Fruit fly (Drosophila melanogaster): ENCODE results near the gene CBP.
A peak's percentile ranks its signal among the peaks of the same experiment; 100 is the strongest.

Gene CBP

DNA sequence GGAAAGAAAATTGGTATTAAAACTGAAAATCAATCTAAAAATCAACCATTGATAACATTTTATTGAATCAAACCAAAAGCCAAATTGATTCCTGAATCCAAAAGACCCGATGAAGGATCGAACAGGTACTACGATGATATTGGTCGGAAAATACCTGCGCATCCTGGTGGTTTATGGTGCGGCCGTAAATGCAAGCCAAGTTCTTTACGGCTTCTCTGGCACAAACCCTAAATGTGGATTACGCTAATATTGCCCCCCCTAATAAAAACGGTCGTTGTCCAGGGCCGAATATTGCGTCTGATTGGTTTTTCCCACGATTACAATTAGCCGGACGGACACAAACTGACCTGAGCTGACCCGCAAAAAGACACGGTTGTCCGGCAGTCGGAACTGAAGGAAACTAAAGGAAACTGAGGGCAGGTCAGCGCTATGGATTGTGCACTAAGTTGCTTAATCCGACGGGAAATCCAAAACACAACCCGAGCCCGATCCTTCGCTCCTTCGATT lies 40.4 kb upstream of the CBP start:
- TF ChIP-seq br (GFP tag; optimal IDR thresholded peaks at IDR 0.05) (no peak), fru (GFP tag; optimal IDR thresholded peaks at IDR 0.05) (no peak), brk (GFP tag; optimal IDR thresholded peaks at IDR 0.05) (no peak), sage (GFP tag; optimal IDR thresholded peaks at IDR 0.05) (no peak), usp (GFP tag; optimal IDR thresholded peaks at IDR 0.05) (no peak), dl (GFP tag; optimal IDR thresholded peaks at IDR 0.05; ENCODE audit: insufficient read depth in 1 of 2, partially characterized antibody in 2 of 2) (no peak), pan (optimal IDR thresholded peaks at IDR 0.05) (no peak), lola (GFP tag; optimal IDR thresholded peaks at IDR 0.05) (no peak), h (GFP tag; optimal IDR thresholded peaks at IDR 0.05) (no peak), dsf (GFP tag; optimal IDR thresholded peaks at IDR 0.05; ENCODE audit: borderline replicate concordance) (no peak), Mio (GFP tag; optimal IDR thresholded peaks at IDR 0.05) (no peak), HLH106 (tag; optimal IDR thresholded peaks at IDR 0.05) (no peak), GATAd (GFP tag; optimal IDR thresholded peaks at IDR 0.05) (no peak), Dif (GFP tag; optimal IDR thresholded peaks at IDR 0.05; ENCODE audit: partially characterized antibody) (no peak), Hr78 (GFP tag; optimal IDR thresholded peaks at IDR 0.05) (no peak), ey (GFP tag; optimal IDR thresholded peaks at IDR 0.05) (no peak), Sp1 (GFP tag; optimal IDR thresholded peaks at IDR 0.05) (no peak), CG32264 (GFP tag; optimal IDR thresholded peaks at IDR 0.05) (no peak), Dfd (GFP tag; optimal IDR thresholded peaks at IDR 0.05) (no peak), CrebA (GFP tag; optimal IDR thresholded peaks at IDR 0.05; ENCODE audit: borderline replicate concordance) (no peak)

DNA sequence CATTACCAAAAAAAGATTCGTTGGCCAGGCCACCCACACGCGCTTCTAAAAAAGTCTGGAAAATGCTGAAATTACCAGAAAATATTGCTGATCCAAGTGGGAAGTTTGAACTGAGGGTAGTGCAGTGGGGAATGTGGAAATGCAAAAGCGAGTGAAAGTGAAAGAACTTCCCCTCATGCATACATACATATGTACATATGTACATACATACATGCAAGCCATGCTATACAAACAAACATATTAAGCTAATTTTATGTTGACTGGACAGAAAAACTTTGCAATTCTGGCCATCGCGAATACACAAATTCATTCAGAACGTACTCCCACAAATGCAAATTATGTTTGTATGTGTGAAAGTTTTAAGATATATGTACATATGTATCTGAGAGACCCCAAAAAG lies 38.8 kb upstream of the CBP start:
- TF ChIP-seq foxo (GFP tag; optimal IDR thresholded peaks at IDR 0.05) (no peak), rgr (GFP tag; optimal IDR thresholded peaks at IDR 0.05) (no peak), ey (GFP tag; optimal IDR thresholded peaks at IDR 0.05) (no peak), Vsx2 (GFP tag; optimal IDR thresholded peaks at IDR 0.05; ENCODE audit: partially characterized antibody) (no peak), dl (GFP tag; optimal IDR thresholded peaks at IDR 0.05; ENCODE audit: insufficient read depth in 1 of 2, partially characterized antibody in 2 of 2) (no peak), fru (GFP tag; optimal IDR thresholded peaks at IDR 0.05) (no peak)

dm6 chrX:7299399-7300355 lies 37.5 kb upstream of the CBP start:
- TF ChIP-seq CrebA (GFP tag; optimal IDR thresholded peaks at IDR 0.05; ENCODE audit: borderline replicate concordance) (peak; percentile 60), Myc (optimal IDR thresholded peaks at IDR 0.05) (no peak), Jra (GFP tag; optimal IDR thresholded peaks at IDR 0.05) (peak; percentile 36), tai (GFP tag; optimal IDR thresholded peaks at IDR 0.05) (no peak), GATAd (GFP tag; optimal IDR thresholded peaks at IDR 0.05) (no peak), lola (GFP tag; optimal IDR thresholded peaks at IDR 0.05) (no peak), Hr83 (GFP tag; optimal IDR thresholded peaks at IDR 0.05; ENCODE audit: poor library complexity, severe bottlenecking) (no peak), dmrt93B (GFP tag; optimal IDR thresholded peaks at IDR 0.05) (peak; percentile 48), sage (GFP tag; optimal IDR thresholded peaks at IDR 0.05) (no peak), br (GFP tag; optimal IDR thresholded peaks at IDR 0.05) (peak; percentile 32), dsf (GFP tag; optimal IDR thresholded peaks at IDR 0.05; ENCODE audit: borderline replicate concordance) (peak; percentile 5), ey (GFP tag; optimal IDR thresholded peaks at IDR 0.05) (peak; percentile 70), brk (GFP tag; optimal IDR thresholded peaks at IDR 0.05) (no peak), Vsx2 (GFP tag; optimal IDR thresholded peaks at IDR 0.05; ENCODE audit: partially characterized antibody) (peak; percentile 79), foxo (GFP tag; optimal IDR thresholded peaks at IDR 0.05) (peak; percentile 1 to 56), OdsH (GFP tag; optimal IDR thresholded peaks at IDR 0.05) (peak; percentile 26), CG32264 (GFP tag; optimal IDR thresholded peaks at IDR 0.05) (no peak), Hnf4 (GFP tag; optimal IDR thresholded peaks at IDR 0.05) (peak; percentile 48), fru (GFP tag; optimal IDR thresholded peaks at IDR 0.05) (peak; percentile 58), dl (GFP tag; optimal IDR thresholded peaks at IDR 0.05; ENCODE audit: insufficient read depth in 1 of 2, partially characterized antibody in 2 of 2) (peak; percentile 63 to 75), Sp1 (GFP tag; optimal IDR thresholded peaks at IDR 0.05) (peak; percentile 66), jim (GFP tag; optimal IDR thresholded peaks at IDR 0.05) (no peak), Abd-B (GFP tag; optimal IDR thresholded peaks at IDR 0.05) (no peak), CG9705 (GFP tag; optimal IDR thresholded peaks at IDR 0.05) (no peak), rgr (GFP tag; optimal IDR thresholded peaks at IDR 0.05) (peak; percentile 54), Hr78 (GFP tag; optimal IDR thresholded peaks at IDR 0.05) (no peak), Mio (GFP tag; optimal IDR thresholded peaks at IDR 0.05) (no peak), usp (GFP tag; optimal IDR thresholded peaks at IDR 0.05) (no peak), sv (GFP tag; optimal IDR thresholded peaks at IDR 0.05) (peak; percentile 29), HLH106 (tag; optimal IDR thresholded peaks at IDR 0.05) (peak; percentile 67), Dif (GFP tag; optimal IDR thresholded peaks at IDR 0.05; ENCODE audit: partially characterized antibody) (peak; percentile 86), h (GFP tag; optimal IDR thresholded peaks at IDR 0.05) (peak; percentile 43), psq (GFP tag; optimal IDR thresholded peaks at IDR 0.05) (peak; percentile 34), woc (GFP tag; optimal IDR thresholded peaks at IDR 0.05) (peak; percentile 30), Dfd (GFP tag; optimal IDR thresholded peaks at IDR 0.05) (no peak), Rel (GFP tag; optimal IDR thresholded peaks at IDR 0.05) (no peak), Rel (tag; optimal IDR thresholded peaks at IDR 0.05) (peak; percentile 71), pan (optimal IDR thresholded peaks at IDR 0.05) (no peak), N (GFP tag; optimal IDR thresholded peaks at IDR 0.05) (peak; percentile 70)

Measured in whole organism, wandering third instar larva.